Worm (Caenorhabditis elegans) whole organism, early embryonic: ENCODE results near the gene F32A5.8.

Experiments
- F13C5.2 ChIP-seq: sonication (generic microtip); optimal IDR thresholded peaks from 2 replicates; lab custom pipeline; 2017; ENCODE audit warnings: mild to moderate bottlenecking, missing genetic modification characterization, inconsistent platforms, missing compliant biosample characterization
- ama-1 ChIP-seq: fragments of 150-350 bp; optimal IDR thresholded peaks from 2 replicates; lab custom pipeline; 2014
- ets-7 ChIP-seq: sonication (generic microtip); optimal IDR thresholded peaks from 2 replicates; lab custom pipeline; 2016; ENCODE audit warnings: missing genotype, missing genetic modification characterization, missing compliant biosample characterization
- flt-1 ChIP-seq: fragments of 200-800 bp; sonication (Bioruptor generic); IDR thresholded peaks from 2 replicates; pipeline ENCODE4 v1.3.6; 2022; ENCODE audit warnings: missing genetic modification characterization, missing compliant biosample characterization
- tbx-11 ChIP-seq: fragments of 200-800 bp; sonication (Bioruptor generic); IDR thresholded peaks from 2 replicates; pipeline ENCODE4 v1.3.6; 2022; ENCODE audit warnings: missing genetic modification characterization, missing compliant biosample characterization

DNA sequence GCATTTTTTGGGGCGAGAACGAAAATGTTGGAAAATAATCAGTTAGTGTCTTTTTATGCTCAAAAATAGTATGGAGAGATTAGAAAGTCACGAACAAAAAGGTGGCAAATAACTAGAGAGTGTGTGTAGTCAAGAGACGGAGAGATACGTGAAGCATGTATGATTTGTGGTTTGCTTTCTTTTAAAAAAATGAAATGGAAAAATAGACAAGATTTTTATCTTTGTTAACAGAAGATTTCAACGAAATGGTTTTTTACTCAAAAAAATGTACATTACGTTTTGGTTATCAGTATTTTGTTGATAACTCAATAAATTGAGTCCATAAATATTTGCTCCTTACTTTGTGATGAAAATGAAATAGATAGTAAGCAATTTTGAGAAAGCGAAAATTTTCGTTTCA lies 47.7 kb upstream of the F32A5.8 start, which contains the start of gene dhs-7:
- TF ChIP-seq tbx-11, result no peak
- TF ChIP-seq ama-1 (lab: Kevin White, UChicago), result no peak
- TF ChIP-seq flt-1 (GFP tag; lab: Robert Waterston, UW), result no peak
- TF ChIP-seq ets-7 (tag; lab: Kevin White, UChicago), result no peak
- no peak for TF ChIP-seq F13C5.2 (tag; lab: Kevin White, UChicago)
